Worm (Caenorhabditis elegans): ENCODE data around the gene K10C8.4.

The K10C8.4 gene

DNA sequence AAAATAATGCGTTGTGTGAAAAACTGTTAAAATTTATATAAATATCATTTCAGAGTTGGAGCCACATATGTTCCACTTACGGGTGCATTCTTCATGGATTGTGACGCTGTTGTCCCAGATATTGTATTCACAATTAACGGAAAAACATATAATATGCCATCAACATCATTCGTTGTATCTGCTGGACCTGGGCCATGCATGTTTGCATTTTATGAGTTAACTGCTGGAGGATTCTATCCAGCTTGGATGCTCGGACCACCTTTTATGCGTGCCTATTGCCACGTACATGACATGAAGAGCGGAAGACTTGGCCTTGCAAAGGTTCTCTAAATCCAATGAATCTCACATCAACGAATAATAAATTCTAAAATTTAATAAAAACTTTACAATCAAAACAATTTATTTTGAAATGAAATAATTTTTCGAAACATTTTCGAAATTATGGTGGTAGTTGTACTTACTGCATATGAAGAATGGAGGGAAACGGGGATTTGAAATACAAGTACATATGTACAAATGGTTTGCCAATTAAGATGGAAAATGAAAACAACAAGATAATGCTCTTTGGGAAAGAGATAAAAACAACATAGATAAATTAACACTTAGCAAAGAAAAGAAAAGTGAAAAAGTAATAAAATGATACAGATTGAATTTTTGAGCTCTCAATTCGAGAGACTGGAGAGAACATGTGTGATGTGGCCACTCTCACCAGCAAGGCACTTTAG, 47.9 kb downstream of the K10C8.4 start:
- TF ChIP-seq F52B5.7 (tag; optimal IDR thresholded peaks at IDR 0.05) (peak; percentile 55), nfyb-1 (GFP tag; IDR thresholded peaks at IDR 0.05) (0 out of 2 replicates have a peak, but pooled peaks have one; percentile 17), athp-1 (tag; optimal IDR thresholded peaks at IDR 0.05) (no peak), let-526 (GFP tag; IDR thresholded peaks at IDR 0.05) (no peak), cebp-2 (GFP tag; IDR thresholded peaks at IDR 0.05) (0 out of 2 replicates have a peak, but pooled peaks have one; percentile 19), nhr-90 (tag; optimal IDR thresholded peaks at IDR 0.05) (peak; percentile 38), chd-7 (tag; optimal IDR thresholded peaks at IDR 0.05) (peak; percentile 11), nhr-80 (tag; optimal IDR thresholded peaks at IDR 0.05) (peak; percentile 41)

DNA sequence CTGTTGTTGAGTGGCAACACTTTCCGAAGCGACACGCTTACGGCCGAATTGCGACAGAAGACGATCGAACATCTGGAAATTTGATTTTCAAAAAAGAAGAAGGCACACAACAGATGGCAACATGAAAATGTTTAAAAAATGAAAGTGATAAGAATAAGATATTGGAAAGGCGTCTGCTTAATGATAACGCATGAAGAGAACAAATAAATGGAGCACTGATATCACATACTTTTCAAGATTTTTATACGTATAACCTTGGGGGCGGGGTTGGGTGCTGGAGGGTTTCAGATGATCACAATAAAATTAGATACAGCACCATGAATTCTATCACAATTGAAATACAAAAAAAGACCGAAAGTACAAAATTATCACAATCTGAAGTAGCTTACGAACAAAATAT, 48.9 kb downstream of the K10C8.4 start, which contains the start of gene C15C8.7:
Gene C15C8.7, minus strand, starts transcription at position 72 of the 400 bp plus-strand sequence.
- TF ChIP-seq nhr-80 (tag; optimal IDR thresholded peaks at IDR 0.05), result peak; percentile 26
- no peak for TF ChIP-seq tlf-1 (GFP tag; optimal IDR thresholded peaks at IDR 0.05)
